Fruit fly (Drosophila melanogaster): ENCODE results near the gene spas.
A peak's percentile ranks its signal among the peaks of the same experiment; 100 is the strongest.

dm6 chr3R:24037538-24038265, at the start of gene spas:
- TF ChIP-seq CG9139 (GFP tag; optimal IDR thresholded peaks at IDR 0.05): no peak
- peak; percentile 62 for TF ChIP-seq Gug (GFP tag; IDR thresholded peaks at IDR 0.05)
- TF ChIP-seq CG8319 (GFP tag; optimal IDR thresholded peaks at IDR 0.05): peak; percentile 48
- no peak for TF ChIP-seq CG4318 (GFP tag; optimal IDR thresholded peaks at IDR 0.05)
- TF ChIP-seq fkh (GFP tag; optimal IDR thresholded peaks at IDR 0.05): peak; percentile 40
- TF ChIP-seq CG10669 (GFP tag; optimal IDR thresholded peaks at IDR 0.05): no peak
- TF ChIP-seq CG11762 (GFP tag; optimal IDR thresholded peaks at IDR 0.05; ENCODE audit: insufficient read depth): no peak
